Fruit fly (Drosophila melanogaster) S2 (cell line): ENCODE measurements around the gene HUWE1.

Experiments used
- CG8478 ChIP-seq: fragments of >200 bp; optimal IDR thresholded peaks from 2 replicates; lab custom pipeline; 2018
- CTCF ChIP-seq, 2 experiments: fragments of >200 bp; optimal IDR thresholded peaks; 2 replicates each; lab custom pipeline; 2018

DNA sequence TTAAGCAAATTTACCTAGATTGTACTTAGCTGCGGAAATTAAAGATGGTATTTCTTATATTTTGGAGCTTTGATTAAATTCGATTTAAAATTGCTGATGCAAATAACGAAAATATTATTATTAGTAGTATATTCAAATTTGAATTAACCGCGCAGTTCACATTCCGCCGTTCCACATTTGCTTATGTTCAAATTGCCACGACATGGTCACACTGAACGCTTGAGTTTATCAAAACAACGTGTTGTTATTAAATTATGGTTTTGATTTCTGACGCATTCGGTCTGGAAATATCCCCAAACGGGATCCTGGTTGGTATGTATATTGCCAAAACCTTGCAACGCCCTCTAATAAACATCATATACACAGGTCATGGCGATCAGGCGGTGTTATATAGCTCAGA, 57.0 kb downstream of the HUWE1 start, which contains the start of gene CG33172:
- TF ChIP-seq CG8478 (lab: Kevin White, UChicago): no peak
- TF ChIP-seq CTCF (optimal IDR thresholded peaks at IDR 0.05; lab: Kevin White, UChicago): no peak
